Worm (Caenorhabditis elegans): ENCODE measurements around the gene srbc-66.

srbc-66 gene

DNA sequence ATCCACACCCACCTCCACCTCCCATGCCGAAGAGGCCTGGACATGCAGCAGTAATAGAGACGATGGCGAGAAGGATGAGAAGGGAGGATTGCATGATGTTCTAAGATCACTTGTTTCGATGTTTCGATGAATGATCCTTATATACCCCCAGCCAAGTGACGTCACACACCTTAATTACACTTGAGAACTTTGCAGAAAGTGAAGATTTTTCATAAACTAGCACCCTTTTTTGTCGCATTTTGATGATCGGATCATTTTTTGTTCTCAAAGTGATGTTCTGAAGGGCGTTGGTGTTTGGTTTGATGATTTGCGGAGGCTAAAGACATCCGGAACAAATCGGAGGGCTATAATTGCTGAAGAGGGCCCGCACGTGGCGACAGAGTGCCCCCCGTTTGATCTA, 45.3 kb downstream of the srbc-66 start, which contains the start of gene grl-27:
Gene grl-27, minus strand, starts transcription at position 101 of the 400 bp plus-strand sequence.
- TF ChIP-seq unc-62 (GFP tag; optimal IDR thresholded peaks at IDR 0.05): no peak

DNA sequence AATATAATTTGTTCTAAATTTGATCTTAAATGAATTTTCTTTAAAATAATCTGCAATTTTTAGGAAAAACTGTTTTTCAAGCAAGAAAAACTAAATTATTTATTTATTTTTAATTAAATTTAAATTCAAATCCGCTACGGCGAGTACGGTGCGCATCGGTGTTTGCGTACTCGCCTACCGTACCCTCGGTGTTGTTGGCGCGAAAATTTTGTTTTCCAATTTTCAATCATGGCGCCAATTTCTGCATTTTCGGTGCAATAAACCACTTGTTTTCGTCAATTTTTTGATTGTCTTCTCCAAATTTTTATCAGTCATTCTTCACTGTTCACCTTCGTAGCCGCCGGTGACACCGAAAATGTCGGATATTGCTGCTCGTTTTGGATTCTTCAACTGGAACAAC, 48.3 kb downstream of the srbc-66 start, which contains the start of gene pygl-1:
Gene pygl-1, plus strand, starts transcription at position 211 of the 400 bp plus-strand sequence.
- TF ChIP-seq unc-62 (GFP tag; optimal IDR thresholded peaks at IDR 0.05): no peak

- no peak for TF ChIP-seq unc-62 (GFP tag; optimal IDR thresholded peaks at IDR 0.05)
Measured at ce11 chrV:3579248-3579647, 48.7 kb downstream of the srbc-66 start.

DNA sequence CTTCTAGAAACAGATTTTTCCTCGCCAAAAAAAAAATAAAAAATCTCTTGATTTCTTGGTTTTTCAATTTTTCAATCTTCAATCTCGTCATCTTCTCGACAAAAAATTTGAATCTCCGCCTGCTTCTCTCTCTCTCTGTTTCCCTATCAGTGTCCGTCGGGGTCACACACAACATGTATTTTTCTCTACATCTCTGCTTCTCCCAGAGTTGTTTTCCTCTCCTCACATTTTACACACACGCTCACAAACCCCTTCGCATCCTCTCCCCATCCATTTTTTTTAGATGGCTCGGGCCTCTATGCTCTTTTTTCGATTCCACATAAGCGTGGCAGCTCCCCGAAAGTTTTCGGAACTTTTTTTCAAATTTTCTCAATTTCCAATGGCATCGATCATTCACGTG, 49.3 kb downstream of the srbc-66 start:
- TF ChIP-seq unc-62 (GFP tag; optimal IDR thresholded peaks at IDR 0.05): no peak

ce11 chrV:3580385-3580784, 49.9 kb downstream of the srbc-66 start:
- no peak for TF ChIP-seq unc-62 (GFP tag; optimal IDR thresholded peaks at IDR 0.05)

- TF ChIP-seq unc-62 (GFP tag; optimal IDR thresholded peaks at IDR 0.05): no peak
Measured at ce11 chrV:3581034-3581433, 50.5 kb downstream of the srbc-66 start.

ce11 chrV:3581643-3582042, 51.1 kb downstream of the srbc-66 start:
- TF ChIP-seq unc-62 (GFP tag; optimal IDR thresholded peaks at IDR 0.05): no peak
